Worm (Caenorhabditis elegans) whole organism, early embryonic: ENCODE results near the gene F57A10.2.
"Not testable (repeated sequence)": the region's sequence is repeated elsewhere in the genome, so short reads cannot be mapped to it uniquely, and the experiment has no call there.

ENCODE experiments used
- B0310.2 ChIP-seq: sonication (generic microtip); optimal IDR thresholded peaks from 2 replicates; lab custom pipeline; 2016; ENCODE audit warnings: mild to moderate bottlenecking, missing genetic modification characterization, missing compliant biosample characterization
- F13C5.2 ChIP-seq: sonication (generic microtip); optimal IDR thresholded peaks from 2 replicates; lab custom pipeline; 2017; ENCODE audit warnings: mild to moderate bottlenecking, missing genetic modification characterization, inconsistent platforms, missing compliant biosample characterization
- aly-1 ChIP-seq: sonication (generic microtip); optimal IDR thresholded peaks from 2 replicates; lab custom pipeline; 2016; ENCODE audit warnings: missing genetic modification characterization, missing compliant biosample characterization
- ama-1 ChIP-seq: fragments of 150-350 bp; optimal IDR thresholded peaks from 2 replicates; lab custom pipeline; 2014
- ceh-13 ChIP-seq: fragments of 200-800 bp; sonication (Bioruptor generic); optimal IDR thresholded peaks from 2 replicates; lab custom pipeline; 2018; ENCODE audit warnings: mild to moderate bottlenecking, missing genetic modification characterization, missing compliant biosample characterization
- ceh-36 ChIP-seq: sonication (generic microtip); optimal IDR thresholded peaks from 2 replicates; lab custom pipeline; 2016; ENCODE audit warnings: missing genetic modification characterization, inconsistent platforms, missing compliant biosample characterization
- ets-7 ChIP-seq: sonication (generic microtip); optimal IDR thresholded peaks from 2 replicates; lab custom pipeline; 2016; ENCODE audit warnings: missing genotype, missing genetic modification characterization, missing compliant biosample characterization
- flt-1 ChIP-seq: fragments of 200-800 bp; sonication (Bioruptor generic); IDR thresholded peaks from 2 replicates; pipeline ENCODE4 v1.3.6; 2022; ENCODE audit warnings: missing genetic modification characterization, missing compliant biosample characterization
- hmbx-1 ChIP-seq: sonication (generic microtip); optimal IDR thresholded peaks from 2 replicates; lab custom pipeline; 2016; ENCODE audit warnings: mild to moderate bottlenecking, missing genetic modification characterization, missing compliant biosample characterization
- hmg-4 ChIP-seq: fragments of 200-800 bp; sonication (Bioruptor generic); optimal IDR thresholded peaks from 2 replicates; lab custom pipeline; 2018; ENCODE audit warnings: mild to moderate bottlenecking, missing genetic modification characterization, missing compliant biosample characterization
- hnd-1 ChIP-seq: sonication (generic microtip); optimal IDR thresholded peaks from 2 replicates; lab custom pipeline; 2016; ENCODE audit warnings: missing genetic modification characterization, missing compliant biosample characterization
- pes-1 ChIP-seq: fragments of 200-800 bp; sonication (Bioruptor generic); IDR thresholded peaks from 2 replicates; pipeline ENCODE4 v1.3.6; 2022; ENCODE audit warnings: missing genetic modification reagents, missing genetic modification characterization, missing compliant biosample characterization
- scrt-1 ChIP-seq: fragments of 200-800 bp; sonication (Bioruptor generic); IDR thresholded peaks from 2 replicates; pipeline ENCODE4 v1.3.6; 2022; ENCODE audit warnings: missing genetic modification characterization, missing compliant biosample characterization
- sea-1 ChIP-seq: fragments of 200-800 bp; sonication (Bioruptor generic); conservative IDR thresholded peaks from 2 replicates; pipeline ENCODE4 v1.3.6; 2022; ENCODE audit warnings: missing genetic modification characterization, missing compliant biosample characterization
- tbx-11 ChIP-seq: fragments of 200-800 bp; sonication (Bioruptor generic); IDR thresholded peaks from 2 replicates; pipeline ENCODE4 v1.3.6; 2022; ENCODE audit warnings: missing genetic modification characterization, missing compliant biosample characterization
- tbx-37 ChIP-seq: fragments of 200-800 bp; sonication (Bioruptor generic); conservative IDR thresholded peaks from 2 replicates; pipeline ENCODE4 v1.3.6; 2022; ENCODE audit warnings: missing genetic modification reagents, missing genetic modification characterization, missing compliant biosample characterization
- tra-4 ChIP-seq: sonication (generic microtip); optimal IDR thresholded peaks from 2 replicates; lab custom pipeline; 2017; ENCODE audit warnings: missing genetic modification characterization, missing compliant biosample characterization

The F57A10.2 gene

ce11 chrV:15752049-15752448 is 14.3 kb upstream of the F57A10.2 start, which contains the start of gene str-43:
TSS of gene str-43 (minus strand) at chrV:15752149.
- TF ChIP-seq F13C5.2 (no peak), B0310.2 (tag; lab: Kevin White, UChicago) (no peak), hmg-4 (GFP tag; lab: Kevin White, UChicago) (no peak), flt-1 (no peak), sea-1 (GFP tag; lab: Robert Waterston, UW) (no peak), tbx-37 (no peak), ama-1 (lab: Kevin White, UChicago) (no peak), tbx-11 (GFP tag; lab: Robert Waterston, UW) (no peak), tra-4 (tag; lab: Kevin White, UChicago) (no peak), aly-1 (no peak), scrt-1 (no peak), pes-1 (no peak), ets-7 (no peak), ceh-13 (GFP tag; lab: Kevin White, UChicago) (no peak), ceh-36 (tag; lab: Kevin White, UChicago) (no peak), hmbx-1 (no peak), hnd-1 (tag; lab: Kevin White, UChicago) (no peak)

DNA sequence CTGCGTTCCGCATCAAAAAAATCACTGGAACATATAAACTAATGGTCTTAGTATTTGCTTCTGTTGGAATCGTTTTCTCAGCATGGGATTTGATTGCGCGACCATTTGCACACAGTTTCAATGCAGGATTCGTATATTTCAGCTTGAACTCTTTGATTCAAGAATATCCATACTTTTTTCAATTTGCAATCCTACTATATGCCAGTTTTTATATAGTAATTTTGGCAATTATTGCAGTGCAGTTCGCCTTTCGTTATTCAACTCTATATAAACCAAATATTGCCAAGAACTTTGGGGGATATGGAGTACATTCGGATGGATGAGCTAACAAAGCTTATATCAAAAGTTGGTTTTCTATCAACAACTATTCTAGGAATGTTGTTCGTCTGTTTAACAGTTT is 13.4 kb upstream of the F57A10.2 start, which contains the start of gene str-5:
str-5 (plus strand) TSS at position 301 of the 400 bp plus-strand sequence.
- not testable (repeated sequence) for TF ChIP-seq ceh-36 (tag; lab: Kevin White, UChicago); ets-7; tbx-11 (GFP tag; lab: Robert Waterston, UW)

DNA sequence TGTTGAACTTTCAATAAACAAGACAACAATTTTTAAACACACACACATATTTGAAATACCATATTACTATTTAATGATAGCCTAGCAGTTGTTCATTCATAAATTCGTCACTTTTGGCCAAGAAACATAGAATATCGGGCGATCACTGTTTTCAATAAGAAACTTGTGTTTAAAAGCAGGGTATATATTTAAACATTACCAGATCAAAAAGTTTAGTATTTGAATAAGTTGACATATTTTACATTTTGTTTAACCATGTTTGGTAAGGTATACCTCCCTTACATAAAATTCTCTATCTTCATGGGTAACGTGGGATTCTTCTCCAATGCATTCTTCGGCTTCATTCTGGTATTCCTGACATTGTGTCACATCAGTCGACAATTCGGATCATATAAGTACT is 11.6 kb upstream of the F57A10.2 start, which contains the start of gene str-8:
str-8 (plus strand) TSS at position 301 of the 400 bp plus-strand sequence.
- not testable (repeated sequence) for TF ChIP-seq tra-4 (tag; lab: Kevin White, UChicago); F13C5.2; tbx-11 (GFP tag; lab: Robert Waterston, UW)

ce11 chrV:15757645-15758044 is 8.7 kb upstream of the F57A10.2 start:
- TF ChIP-seq tra-4 (tag; lab: Kevin White, UChicago) (no peak), hmbx-1 (no peak), scrt-1 (no peak), hnd-1 (tag; lab: Kevin White, UChicago) (no peak), B0310.2 (tag; lab: Kevin White, UChicago) (no peak), ets-7 (no peak), aly-1 (no peak), flt-1 (no peak), tbx-11 (GFP tag; lab: Robert Waterston, UW) (no peak), ceh-36 (tag; lab: Kevin White, UChicago) (no peak), F13C5.2 (no peak), tbx-37 (no peak), ama-1 (lab: Kevin White, UChicago) (no peak), pes-1 (no peak), sea-1 (GFP tag; lab: Robert Waterston, UW) (no peak), ceh-13 (GFP tag; lab: Kevin White, UChicago) (no peak), hmg-4 (GFP tag; lab: Kevin White, UChicago) (no peak)

DNA sequence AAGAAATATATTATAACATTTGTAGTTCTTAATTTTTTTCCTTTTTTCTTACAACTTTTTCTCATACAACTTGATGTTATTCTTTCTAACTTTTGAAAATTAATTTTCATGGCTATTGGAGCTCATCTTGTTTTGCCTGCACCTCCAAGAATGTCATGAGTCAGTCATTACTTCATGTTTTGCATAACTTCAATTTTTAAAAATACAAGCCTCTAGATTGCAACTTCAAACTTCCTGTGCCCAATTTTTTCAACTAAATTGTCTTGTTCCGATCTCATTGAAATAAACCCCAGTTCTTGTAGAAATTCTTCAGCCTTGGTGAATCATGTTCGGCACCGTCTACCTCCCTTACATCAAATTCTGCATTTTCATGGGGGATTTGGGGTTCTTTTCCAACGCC is 7.9 kb upstream of the F57A10.2 start, which contains the start of gene str-9:
str-9 (plus strand) TSS at position 301 of the 400 bp plus-strand sequence.
- TF ChIP-seq ets-7 (no peak), hmbx-1 (no peak), F13C5.2 (no peak), sea-1 (GFP tag; lab: Robert Waterston, UW) (no peak), tbx-37 (no peak), ceh-36 (tag; lab: Kevin White, UChicago) (no peak), ama-1 (lab: Kevin White, UChicago) (no peak), tbx-11 (GFP tag; lab: Robert Waterston, UW) (no peak), pes-1 (no peak), hnd-1 (tag; lab: Kevin White, UChicago) (no peak), aly-1 (no peak), ceh-13 (GFP tag; lab: Kevin White, UChicago) (no peak)

ce11 chrV:15767385-15767784 is 1.0 kb downstream of the F57A10.2 start:
- TF ChIP-seq pes-1, result peak; percentile 73
- peak; percentile 51; the same call in 1 of the 2 replicates for TF ChIP-seq scrt-1
- peak; percentile 28; the same call in 1 of the 2 replicates for TF ChIP-seq flt-1

- no peak for TF ChIP-seq tbx-37
- TF ChIP-seq scrt-1, result no peak
- TF ChIP-seq tra-4 (tag; lab: Kevin White, UChicago), result no peak
- TF ChIP-seq hmbx-1, result no peak
- TF ChIP-seq ceh-13 (GFP tag; lab: Kevin White, UChicago), result no peak
- TF ChIP-seq sea-1 (GFP tag; lab: Robert Waterston, UW), result no peak
- no peak for TF ChIP-seq pes-1
Measured at ce11 chrV:15769072-15769471, 2.7 kb downstream of the F57A10.2 start, which contains the start of gene F57A10.4. TSS of gene F57A10.4 (plus strand) at chrV:15769438.

ce11 chrV:15773141-15773540 is 6.8 kb downstream of the F57A10.2 start, which contains the start of gene nhr-60:
TSS of gene nhr-60 (minus strand) at chrV:15773241.
- TF ChIP-seq aly-1 (no peak), tra-4 (tag; lab: Kevin White, UChicago) (no peak), ama-1 (lab: Kevin White, UChicago) (no peak), flt-1 (no peak), scrt-1 (no peak), hmbx-1 (no peak), ceh-36 (tag; lab: Kevin White, UChicago) (no peak), ceh-13 (GFP tag; lab: Kevin White, UChicago) (no peak), tbx-11 (GFP tag; lab: Robert Waterston, UW) (no peak), hmg-4 (GFP tag; lab: Kevin White, UChicago) (no peak), sea-1 (GFP tag; lab: Robert Waterston, UW) (no peak)
